Worm (Caenorhabditis elegans) whole organism, late embryonic: ENCODE results near the gene F56D6.22.

Source experiments
- che-1 ChIP-seq: sonication (generic microtip); optimal IDR thresholded peaks from 2 replicates; lab custom pipeline; 2016; ENCODE audit warnings: mild to moderate bottlenecking, missing genetic modification characterization, missing compliant biosample characterization
- pha-2 ChIP-seq: sonication (generic microtip); optimal IDR thresholded peaks from 2 replicates; lab custom pipeline; 2017; ENCODE audit warnings: mild to moderate bottlenecking, missing genetic modification characterization, missing compliant biosample characterization
- sox-4 ChIP-seq: sonication (generic microtip); optimal IDR thresholded peaks from 2 replicates; lab custom pipeline; 2017; ENCODE audit warnings: mild to moderate bottlenecking, missing genetic modification characterization, inconsistent platforms, missing compliant biosample characterization
- zip-5 ChIP-seq: sonication (generic microtip); optimal IDR thresholded peaks from 2 replicates; lab custom pipeline; 2016; ENCODE audit warnings: missing genetic modification characterization, missing compliant biosample characterization

- no peak for TF ChIP-seq sox-4
- TF ChIP-seq zip-5 (tag; lab: Kevin White, UChicago), result no peak
- no peak for TF ChIP-seq pha-2 (tag; lab: Kevin White, UChicago)
- TF ChIP-seq che-1 (tag; lab: Kevin White, UChicago), result no peak
Observed at ce11 chrIV:3881119-3881518, 26.3 kb downstream of the F56D6.22 start, which contains the start of the genes F37C4.8 and oac-23.
